Worm (Caenorhabditis elegans): ENCODE measurements around the gene pes-23.
"Not testable (repeated sequence)": the region's sequence is repeated elsewhere in the genome, so short reads cannot be mapped to it uniquely, and the experiment has no call there.

pes-23 gene

DNA sequence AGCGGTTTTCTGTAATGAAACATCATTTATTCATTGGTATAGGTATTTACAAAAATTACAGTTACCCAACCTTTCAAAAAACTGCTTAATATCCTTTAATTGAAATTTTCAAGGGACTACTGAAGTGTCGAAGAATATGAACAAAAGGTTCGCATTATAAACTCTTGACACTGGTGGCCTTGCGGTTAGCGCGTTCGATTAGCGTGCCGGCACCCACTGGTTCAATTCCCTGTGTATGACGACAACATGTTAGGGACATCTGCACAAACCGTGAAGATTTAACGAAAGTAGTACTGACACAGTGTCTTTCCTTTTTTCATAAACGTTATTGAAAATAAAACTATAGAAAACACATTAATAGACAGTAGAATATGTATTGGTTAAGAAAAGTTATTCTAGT lies 33.5 kb upstream of the pes-23 start (continued):
- peak; percentile 61 for TF ChIP-seq ets-4 (GFP tag; optimal IDR thresholded peaks at IDR 0.05)
- TF ChIP-seq nhr-120 (GFP tag; IDR thresholded peaks at IDR 0.05): peak; percentile 90; the same call in 1 of the 2 replicates

DNA sequence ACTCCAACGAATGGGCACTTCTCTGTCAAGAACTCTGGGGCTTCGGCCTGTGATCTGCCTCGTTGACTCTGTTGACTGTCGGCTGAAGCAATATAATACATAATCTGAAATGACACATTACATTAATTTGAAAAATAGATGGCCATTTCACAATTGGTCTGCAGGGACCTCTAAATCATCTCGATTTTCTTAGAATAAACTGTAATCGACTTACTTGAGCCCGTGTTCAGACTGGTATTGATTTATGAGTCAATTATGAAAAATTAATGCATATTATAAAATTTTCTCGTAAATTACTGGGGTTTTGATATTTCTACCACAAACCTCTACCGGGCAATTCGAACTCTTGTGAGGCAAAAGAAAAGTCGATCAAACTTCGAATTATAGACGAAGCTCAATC lies 32.5 kb upstream of the pes-23 start, which contains the start of gene C53B7.6:
C53B7.6 (minus strand) TSS at position 101 of the 400 bp plus-strand sequence.
- TF ChIP-seq attf-6 (GFP tag; IDR thresholded peaks at IDR 0.05); unc-130 (GFP tag; optimal IDR thresholded peaks at IDR 0.05); Y56A3A.18 (GFP tag; IDR thresholded peaks at IDR 0.05): not testable (repeated sequence)

DNA sequence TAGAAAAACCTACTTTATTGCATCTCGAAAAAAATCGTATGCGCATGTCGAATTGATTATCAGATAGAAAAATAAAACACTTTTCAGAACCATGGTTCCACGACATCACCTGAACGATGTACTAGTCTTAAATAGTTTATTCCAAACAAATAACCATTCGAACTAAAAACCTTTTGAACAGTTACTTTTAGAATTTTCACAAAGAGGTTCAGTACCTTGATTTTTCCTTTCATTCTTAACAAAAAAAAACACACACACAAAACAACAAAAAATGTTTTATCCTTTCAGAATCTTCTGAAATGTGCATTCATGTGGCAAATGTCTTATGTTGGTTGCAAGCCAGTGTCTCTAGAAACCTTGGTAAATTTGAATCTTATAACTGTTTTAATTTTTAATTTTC lies 26.5 kb upstream of the pes-23 start, which contains the start of gene F41C6.4:
F41C6.4 (minus strand) TSS at position 101 of the 400 bp plus-strand sequence.
- TF ChIP-seq dox-1 (GFP tag; IDR thresholded peaks at IDR 0.05): no peak
- no peak for TF ChIP-seq bed-1 (GFP tag; IDR thresholded peaks at IDR 0.05)
- TF ChIP-seq lin-35 (GFP tag; optimal IDR thresholded peaks at IDR 0.05): no peak
- TF ChIP-seq Y79H2A.3 (GFP tag; conservative IDR thresholded peaks at IDR 0.05): no peak
- no peak for TF ChIP-seq cebp-2 (GFP tag; IDR thresholded peaks at IDR 0.05)
- no peak for TF ChIP-seq nhr-120 (GFP tag; IDR thresholded peaks at IDR 0.05)
- no peak for TF ChIP-seq akir-1 (GFP tag; optimal IDR thresholded peaks at IDR 0.05)
- TF ChIP-seq attf-3 (GFP tag; conservative IDR thresholded peaks at IDR 0.05): no peak
- TF ChIP-seq B0019.2 (GFP tag; conservative IDR thresholded peaks at IDR 0.05): no peak

DNA sequence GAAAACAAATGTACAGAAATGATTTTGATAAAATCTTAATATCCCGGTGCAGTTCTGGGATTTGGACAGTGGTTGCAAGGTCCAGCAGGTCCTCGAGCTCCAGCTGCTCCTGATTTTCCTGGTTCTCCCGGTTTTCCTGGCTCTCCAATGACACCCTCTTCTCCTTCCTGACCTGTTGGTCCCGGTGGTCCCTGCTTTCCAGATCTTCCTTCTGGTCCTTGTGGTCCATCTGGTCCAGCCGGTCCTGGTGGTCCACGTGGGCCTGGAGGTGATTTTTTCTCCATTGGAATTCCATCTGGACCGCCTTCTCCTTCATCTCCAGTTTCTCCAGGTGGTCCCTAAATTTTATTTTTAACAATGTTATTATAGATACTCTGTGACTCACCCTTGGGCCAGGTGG lies 25.9 kb upstream of the pes-23 start:
- TF ChIP-seq nfya-1 (tag; optimal IDR thresholded peaks at IDR 0.05; ENCODE audit: borderline replicate concordance, insufficient read depth): no peak
- no peak for TF ChIP-seq F57C9.4 (tag; optimal IDR thresholded peaks at IDR 0.05)
- no peak for TF ChIP-seq F57A8.1 (GFP tag; optimal IDR thresholded peaks at IDR 0.05)
- TF ChIP-seq nfyb-1 (GFP tag; IDR thresholded peaks at IDR 0.05): 0 out of 2 replicates have a peak, but pooled peaks have one; percentile 31
- TF ChIP-seq F55B11.4 (tag; optimal IDR thresholded peaks at IDR 0.05; ENCODE audit: borderline replicate concordance, insufficient read depth): no peak
- no peak for TF ChIP-seq ceh-27 (GFP tag; optimal IDR thresholded peaks at IDR 0.05)
- no peak for TF ChIP-seq ccch-3 (GFP tag; optimal IDR thresholded peaks at IDR 0.05)
- TF ChIP-seq die-1 (tag; optimal IDR thresholded peaks at IDR 0.05): no peak
- TF ChIP-seq ceh-40 (GFP tag; IDR thresholded peaks at IDR 0.05): no peak
- TF ChIP-seq egrh-3 (GFP tag; IDR thresholded peaks at IDR 0.05): peak; percentile 24; the same call in 1 of the 2 replicates
- no peak for TF ChIP-seq B0336.3 (GFP tag; IDR thresholded peaks at IDR 0.05)
- no peak for TF ChIP-seq ets-4 (GFP tag; optimal IDR thresholded peaks at IDR 0.05)
- TF ChIP-seq zfh-2 (GFP tag; conservative IDR thresholded peaks at IDR 0.05): peak; percentile 63
- no peak for TF ChIP-seq sdz-38 (tag; optimal IDR thresholded peaks at IDR 0.05)
- TF ChIP-seq mxl-1 (tag; optimal IDR thresholded peaks at IDR 0.05): no peak
- TF ChIP-seq attf-3 (GFP tag; conservative IDR thresholded peaks at IDR 0.05): no peak
- TF ChIP-seq hmg-1.2 (GFP tag; IDR thresholded peaks at IDR 0.05): no peak

DNA sequence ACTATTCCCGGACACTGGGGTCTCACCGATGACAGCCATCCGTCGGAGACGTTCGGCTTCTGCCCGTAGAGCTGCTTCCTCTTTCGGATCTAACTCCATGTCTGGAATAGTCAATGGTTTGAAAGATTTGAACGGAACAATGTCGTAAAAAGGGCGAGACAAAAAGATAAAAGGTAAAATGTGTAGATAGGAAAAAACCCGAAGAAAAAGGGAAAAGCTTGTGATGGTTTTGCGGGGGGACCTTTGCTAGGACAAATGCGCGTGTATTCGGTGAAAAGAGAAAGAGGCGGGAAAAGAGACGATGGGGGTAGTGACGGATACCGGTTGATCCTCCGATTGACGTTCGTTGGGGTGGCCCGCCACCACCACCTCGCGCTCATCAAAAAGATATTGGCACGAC lies 23.7 kb upstream of the pes-23 start, which contains the start of gene col-173:
col-173 (minus strand) TSS at position 101 of the 400 bp plus-strand sequence.
- TF ChIP-seq nhr-120 (GFP tag; IDR thresholded peaks at IDR 0.05) (no peak), hmg-20 (GFP tag; IDR thresholded peaks at IDR 0.05) (no peak), F49E8.2 (tag; optimal IDR thresholded peaks at IDR 0.05; ENCODE audit: insufficient read depth) (no peak), snpc-4 (GFP tag; optimal IDR thresholded peaks at IDR 0.05) (no peak), snpc-4 (tag; optimal IDR thresholded peaks at IDR 0.05) (no peak)
